Worm (Caenorhabditis elegans): ENCODE measurements around the gene srg-8.

DNA sequence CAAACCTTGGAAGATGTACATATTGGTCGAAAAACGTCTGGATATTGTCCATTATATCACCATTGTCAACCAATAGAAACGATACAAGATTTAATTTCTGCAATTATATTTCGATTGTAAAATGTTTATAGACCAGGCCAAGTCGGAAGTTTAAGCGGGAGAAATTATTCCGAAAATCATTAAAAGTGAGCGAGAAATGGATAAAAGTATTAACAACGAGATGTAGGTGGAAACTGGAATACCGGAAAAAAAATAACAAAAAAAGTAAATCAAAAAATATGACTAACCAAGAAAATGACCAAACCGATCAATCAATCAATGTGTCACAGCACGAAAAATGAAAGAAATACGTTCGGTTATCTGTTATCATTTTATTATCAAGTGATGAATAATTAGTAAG, 32.6 kb upstream of the srg-8 start, which contains the start of gene F47D12.6:
- TF ChIP-seq unc-62 (GFP tag; optimal IDR thresholded peaks at IDR 0.05) (no peak), dpl-1 (GFP tag; optimal IDR thresholded peaks at IDR 0.05) (no peak), nhr-28 (tag; optimal IDR thresholded peaks at IDR 0.05) (no peak), ceh-82 (tag; optimal IDR thresholded peaks at IDR 0.05) (no peak), skn-1 (tag; optimal IDR thresholded peaks at IDR 0.05) (no peak), nhr-20 (tag; optimal IDR thresholded peaks at IDR 0.05) (no peak), nhr-84 (tag; optimal IDR thresholded peaks at IDR 0.05) (no peak), mdl-1 (tag; optimal IDR thresholded peaks at IDR 0.05) (no peak), ceh-90 (tag; optimal IDR thresholded peaks at IDR 0.05) (no peak), alr-1 (tag; optimal IDR thresholded peaks at IDR 0.05; ENCODE audit: borderline replicate concordance) (no peak), snpc-4 (tag; optimal IDR thresholded peaks at IDR 0.05) (no peak), nhr-77 (tag; optimal IDR thresholded peaks at IDR 0.05) (no peak), mep-1 (tag; optimal IDR thresholded peaks at IDR 0.05) (no peak)

Data from whole organism, L1 larva.